Worm (Caenorhabditis elegans) whole organism, late embryonic: ENCODE results near the gene ran-1.

Experiments used
- C38D4.7 ChIP-seq: fragments of 200-800 bp; sonication (Bioruptor generic); optimal IDR thresholded peaks from 2 replicates; lab custom pipeline; 2018; ENCODE audit warnings: mild to moderate bottlenecking, missing genetic modification characterization, moderate library complexity, missing compliant biosample characterization
- F13H6.1 ChIP-seq: sonication (generic microtip); optimal IDR thresholded peaks from 2 replicates; lab custom pipeline; 2016; ENCODE audit warnings: missing genetic modification characterization, missing compliant biosample characterization
- K02D7.2 ChIP-seq: sonication (generic microtip); optimal IDR thresholded peaks from 2 replicates; lab custom pipeline; 2017; ENCODE audit warnings: mild to moderate bottlenecking, missing genetic modification characterization, missing compliant biosample characterization
- K09A11.1 ChIP-seq: sonication (generic microtip); optimal IDR thresholded peaks from 2 replicates; lab custom pipeline; 2017; ENCODE audit warnings: antibody characterized with exemption, mild to moderate bottlenecking, missing genetic modification characterization, missing compliant biosample characterization; ENCODE audit not compliant: insufficient read depth
- T23F11.4 ChIP-seq: fragments of 200-800 bp; sonication (Bioruptor generic); optimal IDR thresholded peaks from 2 replicates; lab custom pipeline; 2018; ENCODE audit warnings: mild to moderate bottlenecking, missing genetic modification characterization, missing compliant biosample characterization
- Y22D7AL.16 ChIP-seq: sonication (generic microtip); optimal IDR thresholded peaks from 2 replicates; lab custom pipeline; 2016; ENCODE audit warnings: missing genetic modification characterization, missing compliant biosample characterization
- ama-1 ChIP-seq: fragments of 150-350 bp; optimal IDR thresholded peaks from 2 replicates; lab custom pipeline; 2014
- ceh-18 ChIP-seq: sonication (generic microtip); optimal IDR thresholded peaks from 2 replicates; lab custom pipeline; 2016; ENCODE audit warnings: missing genetic modification characterization, missing compliant biosample characterization
- ceh-19 ChIP-seq: fragments of 200-800 bp; sonication (Bioruptor generic); optimal IDR thresholded peaks from 2 replicates; lab custom pipeline; 2018; ENCODE audit warnings: mild to moderate bottlenecking, missing genetic modification characterization, missing compliant biosample characterization
- ceh-22 ChIP-seq: sonication (generic microtip); optimal IDR thresholded peaks from 2 replicates; lab custom pipeline; 2017; ENCODE audit warnings: missing biosample characterization, missing genetic modification characterization
- ceh-24 ChIP-seq: sonication (generic microtip); optimal IDR thresholded peaks from 2 replicates; lab custom pipeline; 2016; ENCODE audit warnings: mild to moderate bottlenecking, missing genetic modification characterization, missing compliant biosample characterization
- ceh-34 ChIP-seq: sonication (generic microtip); optimal IDR thresholded peaks from 2 replicates; lab custom pipeline; 2016; ENCODE audit warnings: mild to moderate bottlenecking, missing genetic modification characterization, missing compliant biosample characterization
- ceh-48 ChIP-seq: sonication (generic microtip); optimal IDR thresholded peaks from 2 replicates; lab custom pipeline; 2016; ENCODE audit warnings: missing genetic modification characterization, inconsistent platforms, missing compliant biosample characterization
- ceh-9 ChIP-seq: sonication (generic microtip); optimal IDR thresholded peaks from 2 replicates; lab custom pipeline; 2016; ENCODE audit warnings: mild to moderate bottlenecking, missing genetic modification characterization, inconsistent platforms, missing compliant biosample characterization
- dve-1 ChIP-seq: sonication (generic microtip); optimal IDR thresholded peaks from 2 replicates; lab custom pipeline; 2017; ENCODE audit warnings: antibody characterized with exemption, mild to moderate bottlenecking, missing genetic modification characterization, missing compliant biosample characterization
- elt-4 ChIP-seq: sonication (generic microtip); optimal IDR thresholded peaks from 2 replicates; lab custom pipeline; 2016; ENCODE audit warnings: missing genetic modification characterization, missing compliant biosample characterization
- ets-4 ChIP-seq: sonication (generic microtip); optimal IDR thresholded peaks from 2 replicates; lab custom pipeline; 2016; ENCODE audit warnings: missing genetic modification characterization, missing compliant biosample characterization
- fax-1 ChIP-seq: sonication (generic microtip); optimal IDR thresholded peaks from 2 replicates; lab custom pipeline; 2016; ENCODE audit warnings: missing genotype, missing genetic modification characterization, missing compliant biosample characterization
- fkh-10 ChIP-seq: fragments of 150-350 bp; optimal IDR thresholded peaks from 2 replicates; lab custom pipeline; 2014; ENCODE audit warnings: missing biosample characterization, missing genetic modification reagents, missing genetic modification characterization
- fkh-6 ChIP-seq: sonication (generic microtip); optimal IDR thresholded peaks from 2 replicates; lab custom pipeline; 2016; ENCODE audit warnings: missing genetic modification characterization, missing compliant biosample characterization
- gmeb-2 ChIP-seq: sonication (generic microtip); optimal IDR thresholded peaks from 2 replicates; lab custom pipeline; 2016; ENCODE audit warnings: missing genetic modification characterization, inconsistent platforms, missing compliant biosample characterization
- hlh-13 ChIP-seq: fragments of 200-800 bp; sonication (Bioruptor generic); optimal IDR thresholded peaks from 2 replicates; lab custom pipeline; 2018; ENCODE audit warnings: mild to moderate bottlenecking, missing genetic modification characterization, missing compliant biosample characterization
- lim-6 ChIP-seq: sonication (generic microtip); optimal IDR thresholded peaks from 2 replicates; lab custom pipeline; 2016; ENCODE audit warnings: missing genetic modification characterization, missing compliant biosample characterization
- nfya-1 ChIP-seq: sonication (generic microtip); optimal IDR thresholded peaks from 2 replicates; lab custom pipeline; 2017; ENCODE audit warnings: missing genetic modification characterization, mild to moderate bottlenecking, missing compliant biosample characterization, antibody characterized with exemption, moderate library complexity
- nhr-11 ChIP-seq: fragments of 150-350 bp; optimal IDR thresholded peaks from 2 replicates; lab custom pipeline; 2014; ENCODE audit warnings: missing biosample characterization, missing genetic modification characterization
- npax-4 ChIP-seq: sonication (generic microtip); optimal IDR thresholded peaks from 2 replicates; lab custom pipeline; 2016; ENCODE audit warnings: missing genetic modification characterization, missing compliant biosample characterization
- odd-2 ChIP-seq: sonication (generic microtip); optimal IDR thresholded peaks from 2 replicates; lab custom pipeline; 2017; ENCODE audit warnings: antibody characterized with exemption, mild to moderate bottlenecking, missing genetic modification characterization, missing compliant biosample characterization
- pag-3 ChIP-seq: sonication (generic microtip); optimal IDR thresholded peaks from 2 replicates; lab custom pipeline; 2016; ENCODE audit warnings: missing compliant biosample characterization, missing genetic modification characterization, borderline replicate concordance
- pat-9 ChIP-seq: fragments of 200-800 bp; sonication (Bioruptor generic); optimal IDR thresholded peaks from 2 replicates; lab custom pipeline; 2018; ENCODE audit warnings: mild to moderate bottlenecking, missing genetic modification characterization, moderate library complexity, missing compliant biosample characterization
- pax-1 ChIP-seq: fragments of 150-350 bp; optimal IDR thresholded peaks from 2 replicates; lab custom pipeline; 2014; ENCODE audit warnings: missing biosample characterization, missing genetic modification characterization
- pha-2 ChIP-seq: sonication (generic microtip); optimal IDR thresholded peaks from 2 replicates; lab custom pipeline; 2017; ENCODE audit warnings: mild to moderate bottlenecking, missing genetic modification characterization, missing compliant biosample characterization
- pros-1 ChIP-seq: fragments of 150-350 bp; optimal IDR thresholded peaks from 2 replicates; lab custom pipeline; 2014; ENCODE audit warnings: missing biosample characterization, missing genetic modification reagents, missing genetic modification characterization
- sdc-2 ChIP-seq: sonication (generic microtip); optimal IDR thresholded peaks from 2 replicates; lab custom pipeline; 2016; ENCODE audit warnings: missing genotype, missing genetic modification characterization, missing compliant biosample characterization
- sox-2 ChIP-seq: fragments of 200-800 bp; sonication (Bioruptor generic); IDR thresholded peaks from 2 replicates; pipeline ENCODE4 v1.3.6; 2022; ENCODE audit warnings: missing genetic modification reagents, missing genetic modification characterization, missing compliant biosample characterization
- tbx-2 ChIP-seq: sonication (generic microtip); optimal IDR thresholded peaks from 2 replicates; lab custom pipeline; 2016; ENCODE audit warnings: missing genetic modification characterization, missing compliant biosample characterization
- tbx-7 ChIP-seq: sonication (generic microtip); optimal IDR thresholded peaks from 2 replicates; lab custom pipeline; 2016; ENCODE audit warnings: missing genotype, missing genetic modification characterization, missing compliant biosample characterization
- ttx-3 ChIP-seq: sonication (generic microtip); optimal IDR thresholded peaks from 2 replicates; lab custom pipeline; 2016; ENCODE audit warnings: missing genetic modification reagents, missing genetic modification characterization, missing compliant biosample characterization
- unc-55 ChIP-seq: sonication (generic microtip); optimal IDR thresholded peaks from 2 replicates; lab custom pipeline; 2017; ENCODE audit warnings: missing biosample characterization, missing genetic modification reagents, missing genetic modification characterization
- ztf-16 ChIP-seq: sonication (generic microtip); optimal IDR thresholded peaks from 2 replicates; lab custom pipeline; 2017; ENCODE audit warnings: missing genetic modification characterization, missing compliant biosample characterization

ran-1 gene

DNA sequence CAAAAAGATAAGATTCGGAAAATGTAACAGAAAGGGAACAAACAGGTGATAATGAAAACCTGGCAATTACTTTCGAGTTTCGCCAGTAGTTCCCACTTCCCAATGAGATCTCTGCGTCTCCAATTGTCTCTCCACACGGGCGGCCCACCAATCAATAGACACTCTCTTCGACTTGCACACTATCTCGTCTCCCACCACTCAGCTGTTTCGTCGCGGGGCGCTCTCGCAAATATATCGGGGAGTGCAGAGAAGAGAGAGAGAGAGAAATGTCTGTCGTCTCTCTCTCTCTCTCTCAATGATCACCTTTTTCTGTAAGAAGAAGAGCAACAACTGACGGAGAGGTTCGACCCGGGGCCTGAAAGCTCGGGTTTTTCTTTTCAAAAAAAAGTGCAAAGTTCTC, 27.4 kb downstream of the ran-1 start (continued):
- TF ChIP-seq ceh-22 (tag; lab: Kevin White, UChicago) (no peak), pag-3 (no peak), fax-1 (tag; lab: Kevin White, UChicago) (no peak), pat-9 (tag; lab: Kevin White, UChicago) (no peak), K09A11.1 (tag; lab: Kevin White, UChicago) (peak; percentile 29), nfya-1 (tag; lab: Kevin White, UChicago) (peak; percentile 99), ceh-48 (peak; percentile 87), pros-1 (peak; percentile 20), hlh-13 (GFP tag; lab: Kevin White, UChicago) (no peak), K02D7.2 (tag; lab: Kevin White, UChicago) (no peak), odd-2 (tag; lab: Kevin White, UChicago) (no peak), F13H6.1 (tag; lab: Kevin White, UChicago) (peak; percentile 32), ceh-19 (GFP tag; lab: Kevin White, UChicago) (peak; percentile 24), elt-4 (tag; lab: Kevin White, UChicago) (no peak), lim-6 (tag; lab: Kevin White, UChicago) (no peak)

- TF ChIP-seq T23F11.4 (GFP tag; lab: Kevin White, UChicago): no peak
- peak; percentile 4 for TF ChIP-seq ets-4 (tag; lab: Kevin White, UChicago)
Observed at ce11 chrIII:10719057-10719456, 28.5 kb downstream of the ran-1 start.

DNA sequence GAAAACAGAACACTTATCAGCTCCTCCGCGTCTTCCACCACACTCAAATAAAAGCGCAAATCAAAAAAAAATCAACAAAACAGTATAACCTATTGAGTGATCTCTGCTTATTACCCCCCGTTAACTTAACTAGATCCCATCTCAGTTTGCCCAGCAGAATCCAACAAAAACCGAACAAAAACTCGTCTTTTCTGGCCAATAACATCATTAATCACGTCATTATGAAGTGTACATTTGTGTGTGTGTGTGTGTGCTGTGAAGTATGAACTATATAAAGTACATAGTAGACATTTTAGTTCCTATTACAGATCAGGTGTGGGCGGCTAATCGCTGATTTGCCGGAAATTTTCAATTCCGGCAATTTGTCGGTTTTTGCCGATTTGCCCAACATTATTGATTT, 29.4 kb downstream of the ran-1 start:
- no peak for TF ChIP-seq ets-4 (tag; lab: Kevin White, UChicago)
- no peak for TF ChIP-seq C38D4.7 (GFP tag; lab: Kevin White, UChicago)
- no peak for TF ChIP-seq fkh-10 (GFP tag; lab: Kevin White, UChicago)
- no peak for TF ChIP-seq ceh-34 (tag; lab: Kevin White, UChicago)
- TF ChIP-seq ceh-24 (tag; lab: Kevin White, UChicago): no peak
- TF ChIP-seq ztf-16 (tag; lab: Kevin White, UChicago): no peak
- TF ChIP-seq pros-1: no peak
- TF ChIP-seq ceh-9 (tag; lab: Kevin White, UChicago): no peak
- no peak for TF ChIP-seq unc-55
- no peak for TF ChIP-seq ama-1 (lab: Kevin White, UChicago)
- no peak for TF ChIP-seq ceh-18
- no peak for TF ChIP-seq gmeb-2
- TF ChIP-seq fax-1 (tag; lab: Kevin White, UChicago): no peak
- no peak for TF ChIP-seq ceh-22 (tag; lab: Kevin White, UChicago)

DNA sequence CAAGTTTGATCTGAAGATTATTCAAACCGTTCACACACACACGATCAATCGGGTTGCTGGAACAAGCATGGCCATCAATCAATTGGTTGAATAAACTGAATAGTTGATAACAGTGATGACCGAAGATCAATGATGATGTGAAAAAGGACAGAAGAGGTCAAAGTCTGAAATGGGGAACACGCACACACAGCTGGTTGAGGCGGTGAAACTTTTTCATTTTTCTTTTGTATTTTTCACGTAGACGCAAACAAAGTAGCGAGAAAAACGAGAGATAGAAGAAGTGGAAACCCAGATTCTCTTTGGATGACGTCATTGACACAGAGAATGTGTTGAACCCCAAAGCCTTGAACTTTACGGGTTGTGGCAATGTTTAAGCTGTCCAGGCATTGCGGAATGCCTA, 30.0 kb downstream of the ran-1 start:
- TF ChIP-seq ceh-22 (tag; lab: Kevin White, UChicago) (no peak), pag-3 (no peak), Y22D7AL.16 (tag; lab: Kevin White, UChicago) (no peak), nhr-11 (tag; lab: Kevin White, UChicago) (no peak), dve-1 (tag; lab: Kevin White, UChicago) (no peak), hlh-13 (GFP tag; lab: Kevin White, UChicago) (no peak), pax-1 (tag; lab: Kevin White, UChicago) (no peak), ttx-3 (tag; lab: Kevin White, UChicago) (no peak), fkh-6 (tag; lab: Kevin White, UChicago) (no peak), tbx-2 (tag; lab: Kevin White, UChicago) (no peak), lim-6 (tag; lab: Kevin White, UChicago) (no peak), elt-4 (tag; lab: Kevin White, UChicago) (no peak), pat-9 (tag; lab: Kevin White, UChicago) (no peak), sox-2 (GFP tag; lab: Robert Waterston, UW) (no peak), tbx-7 (tag; lab: Kevin White, UChicago) (no peak), sdc-2 (tag; lab: Kevin White, UChicago) (no peak), pha-2 (tag; lab: Kevin White, UChicago) (no peak), ztf-16 (tag; lab: Kevin White, UChicago) (no peak), unc-55 (no peak), npax-4 (tag; lab: Kevin White, UChicago) (no peak)
- TF ChIP-seq, all 69 proteins: peak for 0
